Fruit fly (Drosophila melanogaster): ENCODE results near the gene gogo.

DNA sequence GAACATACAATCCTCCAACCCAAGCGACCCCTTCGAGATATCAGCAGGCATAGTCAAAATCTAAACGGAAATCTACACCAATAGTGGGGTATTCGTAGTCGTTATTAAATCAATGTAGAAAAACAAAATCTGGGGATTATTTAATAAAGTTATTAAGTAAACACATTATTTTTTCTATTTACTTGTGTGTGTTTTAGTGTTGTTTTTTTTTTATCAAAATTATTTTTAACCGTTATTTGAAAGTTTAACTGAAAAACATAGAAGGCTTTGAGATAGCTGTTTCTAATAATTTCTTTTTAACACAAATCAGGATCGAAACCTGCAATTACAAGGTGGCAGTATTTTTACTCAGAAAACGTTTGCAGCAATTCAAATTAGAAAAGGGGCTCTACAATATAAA lies 14.4 kb upstream of the gogo start, which contains the start of gene polo:
- no peak for TF ChIP-seq CG7101 (tag; optimal IDR thresholded peaks at IDR 0.05)
- no peak for TF ChIP-seq Hr96 (GFP tag; optimal IDR thresholded peaks at IDR 0.05)
- TF ChIP-seq ovo (GFP tag; optimal IDR thresholded peaks at IDR 0.05), result no peak
- TF ChIP-seq cic (GFP tag; optimal IDR thresholded peaks at IDR 0.05), result no peak
- TF ChIP-seq bab1 (GFP tag; optimal IDR thresholded peaks at IDR 0.05), result no peak
- TF ChIP-seq Clk (GFP tag; optimal IDR thresholded peaks at IDR 0.05), result no peak
- TF ChIP-seq cnc (optimal IDR thresholded peaks at IDR 0.05), result no peak
- no peak for TF ChIP-seq kay (GFP tag; ENCODE audit: borderline replicate concordance)

Data from whole organism, adult.